Fruit fly (Drosophila melanogaster) whole organism, larva: Measurements from ENCODE around the gene CG31676.
A peak's percentile ranks its signal among the peaks of the same experiment; 100 is the strongest.

Experiments
- noc ChIP-seq: fragments of 200-800 bp; sonication (Bioruptor generic); optimal IDR thresholded peaks from 3 replicates; lab custom pipeline; 2019; ENCODE audit warnings: missing biosample characterization, mild to moderate bottlenecking, missing genetic modification characterization, moderate library complexity

CG31676 gene

DNA sequence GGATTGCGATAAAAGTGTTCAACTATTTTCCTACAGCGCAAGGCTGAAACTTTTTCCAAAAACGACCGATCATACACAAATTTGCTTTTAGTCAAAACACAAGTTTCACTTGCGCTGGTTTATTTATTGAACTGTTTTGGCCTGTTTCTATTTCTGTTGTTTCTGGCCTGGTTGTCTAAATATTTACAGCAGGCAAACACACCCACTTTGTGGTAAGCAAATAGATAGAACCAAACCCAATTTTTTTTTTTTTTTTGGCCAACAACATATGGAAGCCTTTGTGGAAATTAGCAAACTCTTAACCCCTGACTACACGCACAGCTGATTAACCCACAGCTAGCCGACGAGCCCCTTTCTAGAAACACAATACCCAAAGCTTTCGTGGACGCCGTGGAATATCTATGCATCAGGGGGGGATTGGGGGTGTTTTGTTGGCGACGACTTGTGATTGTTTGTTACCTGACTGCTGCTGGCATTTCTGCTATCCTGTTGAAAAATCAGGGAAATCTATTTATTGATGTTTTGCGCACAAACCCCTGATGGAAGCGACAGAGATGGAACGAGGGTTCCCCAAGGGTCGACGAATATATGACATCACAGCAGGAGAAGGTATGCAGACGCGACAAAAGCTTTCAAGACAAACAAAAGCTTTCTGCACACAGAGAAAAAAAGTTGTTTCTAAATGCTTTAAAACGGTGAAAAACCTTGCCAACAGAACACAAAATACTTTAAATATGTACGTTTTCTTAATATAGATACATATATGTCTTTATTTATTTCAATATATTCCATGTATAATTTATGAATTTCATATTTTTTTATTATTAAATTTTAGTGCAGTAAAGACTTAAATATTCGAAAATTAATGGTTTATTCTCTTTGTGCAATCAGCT lies 32.7 kb upstream of the CG31676 start:
- peak; percentile 68 for TF ChIP-seq noc

dm6 chr2L:20808510-20809195 lies 31.9 kb upstream of the CG31676 start:
- TF ChIP-seq noc = no peak

DNA sequence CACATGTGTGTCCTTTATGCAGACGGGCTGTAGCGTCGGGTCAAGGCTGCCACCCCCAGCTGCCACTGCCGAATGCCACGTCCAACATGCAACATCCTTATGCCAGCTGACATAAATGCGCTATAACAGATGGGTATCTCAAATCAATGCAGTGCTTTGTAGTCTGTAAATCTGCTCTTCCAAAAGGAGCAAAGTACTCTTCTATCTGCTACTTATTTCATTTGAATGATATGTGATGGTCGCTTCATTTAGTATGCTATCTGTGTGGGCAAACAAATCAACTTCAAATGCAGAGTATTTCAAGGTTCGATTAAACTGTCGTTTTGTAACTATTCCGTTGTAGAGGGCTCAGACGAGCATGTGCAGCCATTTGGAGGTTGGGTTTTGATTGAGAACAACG lies 31.3 kb upstream of the CG31676 start:
- TF ChIP-seq noc = no peak

- TF ChIP-seq noc = no peak
These were observed 29.4 kb upstream of the CG31676 start for dm6 chr2L:20811039-20811652.

DNA sequence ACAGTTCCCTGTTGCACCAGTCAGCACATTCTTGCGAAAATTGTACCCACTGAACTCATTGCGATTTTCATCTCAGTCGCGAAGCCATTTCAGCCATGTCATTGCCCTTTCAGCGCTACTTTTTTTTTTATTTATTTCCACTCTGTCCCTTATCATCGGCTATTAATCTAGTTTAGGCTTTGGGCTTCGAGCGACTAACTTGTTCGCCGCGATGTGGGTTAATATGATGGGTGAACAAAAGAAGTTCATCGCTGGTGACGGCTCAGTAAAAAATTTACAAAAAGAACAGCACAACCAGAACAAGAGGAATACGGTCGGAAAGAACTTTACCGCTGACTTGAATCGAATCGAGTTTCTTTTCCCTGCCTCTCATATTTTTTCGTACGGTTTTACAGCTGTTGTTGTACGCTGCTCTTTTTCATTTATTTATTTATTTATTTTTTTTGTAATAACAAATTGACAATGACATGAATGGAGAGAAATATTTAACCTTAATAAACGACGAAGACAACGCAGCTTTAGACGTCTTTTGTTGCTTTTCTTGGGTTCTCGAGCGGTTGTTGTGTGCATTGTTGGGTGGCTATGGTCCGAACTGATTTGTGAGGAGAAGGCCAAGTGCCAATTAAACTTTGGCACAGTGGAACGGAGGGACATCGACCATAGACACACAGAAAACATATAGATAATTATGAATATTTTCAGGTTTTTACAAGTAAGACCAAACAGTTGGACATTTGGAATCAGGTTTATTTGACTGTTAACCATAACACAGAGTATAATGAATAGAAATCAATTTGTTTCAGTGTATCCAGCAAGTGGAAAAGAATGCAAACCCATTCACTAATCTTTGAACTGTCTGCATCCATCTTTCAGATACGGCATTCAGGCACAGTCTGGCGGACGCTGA lies 28.0 kb upstream of the CG31676 start:
- TF ChIP-seq noc = no peak

- no peak for TF ChIP-seq noc
These were observed 24.4 kb upstream of the CG31676 start, which contains the start of gene CG33322 for dm6 chr2L:20816140-20816539. Gene CG33322 (minus strand): TSS chr2L:20816240.

dm6 chr2L:20817170-20817569 lies 23.4 kb upstream of the CG31676 start, which contains the start of gene CheB38b:
Gene CheB38b (minus strand): TSS chr2L:20817270.
- no peak for TF ChIP-seq noc

- no peak for TF ChIP-seq noc
These were observed 22.1 kb upstream of the CG31676 start, which contains the start of gene CheB38a for dm6 chr2L:20818432-20818831. Gene CheB38a (minus strand): TSS chr2L:20818532.

DNA sequence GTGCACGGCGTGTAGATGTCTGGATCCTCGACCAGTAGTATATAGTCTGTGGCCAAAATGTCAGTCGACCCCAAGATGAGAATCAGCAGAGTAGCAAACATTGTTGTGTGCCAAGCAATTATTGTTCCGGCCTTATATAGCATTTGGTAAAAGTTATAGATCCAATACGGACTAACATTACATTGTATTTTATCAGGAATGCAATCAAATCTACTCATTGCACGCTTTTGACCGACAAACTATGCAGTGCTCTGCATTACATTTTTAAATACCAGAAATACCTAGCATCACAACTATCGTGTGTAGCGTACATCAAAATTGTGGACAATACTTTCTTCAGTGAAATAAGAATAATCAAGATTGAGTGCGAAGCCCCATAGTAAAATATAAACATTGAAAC lies 19.8 kb upstream of the CG31676 start, which contains the start of gene CheB38c:
CheB38c (minus strand) TSS at position 101 of the 400 bp plus-strand sequence.
- no peak for TF ChIP-seq noc

dm6 chr2L:20821249-20822024 lies 19.1 kb upstream of the CG31676 start:
- no peak for TF ChIP-seq noc

DNA sequence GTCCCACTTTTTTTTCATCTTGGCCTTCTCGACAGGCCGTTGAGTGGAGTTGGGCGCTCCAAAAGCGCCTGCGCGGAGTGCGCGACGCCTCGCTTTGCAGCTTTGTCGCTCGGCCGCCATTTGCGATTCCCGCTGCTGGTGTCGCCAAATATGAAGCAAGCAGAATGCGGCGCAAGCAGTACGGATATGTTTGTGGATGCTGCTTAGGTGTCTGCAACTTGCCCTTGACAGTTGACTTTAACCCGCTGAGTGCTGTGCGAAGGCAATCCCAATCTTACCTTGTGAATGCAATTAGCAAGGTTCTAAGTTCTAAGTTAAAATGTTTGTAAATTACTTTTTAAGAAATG lies 18.6 kb upstream of the CG31676 start:
- TF ChIP-seq noc = no peak

DNA sequence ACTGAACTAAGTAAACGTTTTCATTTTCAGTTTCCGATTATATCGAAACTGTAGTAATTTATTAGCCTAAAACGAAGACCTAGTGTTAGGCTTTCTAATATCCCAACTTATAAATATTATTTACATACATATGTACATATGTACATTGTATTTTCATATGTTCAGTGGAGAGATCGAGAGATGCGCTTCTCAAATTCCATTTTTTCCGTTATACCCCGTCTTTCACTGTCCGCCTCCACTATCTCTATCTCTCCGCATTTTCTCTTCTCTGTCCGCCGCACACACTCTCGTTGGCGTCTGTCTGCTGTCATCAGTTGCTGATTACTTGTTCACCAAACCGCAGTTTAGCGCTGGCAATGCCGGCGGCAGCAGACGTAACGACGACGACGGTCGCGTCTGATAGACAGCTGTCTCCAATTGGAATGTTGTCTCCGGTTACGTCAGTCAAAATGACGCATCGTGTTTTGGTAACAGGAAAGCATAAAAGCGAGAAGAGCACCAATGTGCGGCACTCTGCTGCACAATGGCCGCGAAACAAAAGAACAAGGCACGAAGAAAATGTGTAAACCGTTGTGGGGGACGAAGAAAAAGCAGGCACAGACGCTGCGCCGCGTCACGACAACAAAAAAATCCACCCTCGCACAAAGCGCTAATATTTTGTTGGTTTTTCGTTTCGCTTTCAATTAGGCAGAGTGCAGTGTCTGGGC lies 17.9 kb upstream of the CG31676 start, which contains the start of gene CG9331:
CG9331 (plus strand) TSS at position 340 of the 707 bp plus-strand sequence.
- TF ChIP-seq noc = peak; percentile 35

dm6 chr2L:20823196-20824105 lies 17.1 kb upstream of the CG31676 start:
- TF ChIP-seq noc = peak; percentile 15
